Worm (Caenorhabditis elegans) whole organism, midembryonic: ENCODE measurements around the gene pap-3.

ENCODE experiments used
- T22C8.4 ChIP-seq: fragments of 200-800 bp; sonication (Bioruptor generic); IDR thresholded peaks from 2 replicates; pipeline ENCODE4 v1.3.6; 2022; ENCODE audit warnings: missing genetic modification characterization, missing compliant biosample characterization
- cog-1 ChIP-seq: sonication (generic microtip); optimal IDR thresholded peaks from 2 replicates; lab custom pipeline; 2016; ENCODE audit warnings: missing genetic modification characterization, missing compliant biosample characterization
- flt-1 ChIP-seq: fragments of 200-800 bp; sonication (Bioruptor generic); IDR thresholded peaks from 2 replicates; pipeline ENCODE4 v1.3.6; 2022; ENCODE audit warnings: missing genetic modification characterization, missing compliant biosample characterization
- klf-2 ChIP-seq: fragments of 200-800 bp; sonication (Bioruptor generic); conservative IDR thresholded peaks from 2 replicates; pipeline ENCODE4 v1.3.6; 2022; ENCODE audit warnings: missing genetic modification reagents, missing genetic modification characterization, missing compliant biosample characterization
- med-1 ChIP-seq: sonication (generic microtip); optimal IDR thresholded peaks from 2 replicates; lab custom pipeline; 2017; ENCODE audit warnings: missing genetic modification characterization, mild to moderate bottlenecking, missing compliant biosample characterization, antibody characterized with exemption, missing genetic modification reagents; ENCODE audit not compliant: insufficient read depth
- ref-1 ChIP-seq: fragments of 200-800 bp; sonication (Bioruptor generic); conservative IDR thresholded peaks from 2 replicates; pipeline ENCODE4 v1.3.6; 2022; ENCODE audit warnings: missing genetic modification reagents, missing genetic modification characterization, missing compliant biosample characterization
- tab-1 ChIP-seq: fragments of 200-800 bp; sonication (Bioruptor generic); IDR thresholded peaks from 2 replicates; pipeline ENCODE4 v1.3.6; 2022; ENCODE audit warnings: missing genetic modification characterization, missing compliant biosample characterization
- ztf-23 ChIP-seq: fragments of 200-800 bp; sonication (Bioruptor generic); IDR thresholded peaks from 2 replicates; pipeline ENCODE4 v1.3.6; 2022; ENCODE audit warnings: missing genetic modification reagents, missing genetic modification characterization, missing compliant biosample characterization
- ztf-29 ChIP-seq: fragments of 200-800 bp; sonication (Bioruptor generic); IDR thresholded peaks from 2 replicates; pipeline ENCODE4 v1.3.6; 2022; ENCODE audit warnings: missing genetic modification reagents, missing genetic modification characterization, missing compliant biosample characterization

Gene pap-3

ce11 chrII:11845954-11846353 lies 29.6 kb upstream of the pap-3 start:
- no peak for TF ChIP-seq ref-1 (GFP tag; lab: Robert Waterston, UW)
- TF ChIP-seq flt-1, result no peak
- no peak for TF ChIP-seq ztf-29 (GFP tag; lab: Robert Waterston, UW)
- TF ChIP-seq ztf-23 (GFP tag; lab: Robert Waterston, UW), result no peak
- TF ChIP-seq cog-1, result no peak
- TF ChIP-seq med-1 (GFP tag; lab: Kevin White, UChicago), result no peak

- TF ChIP-seq ref-1 (GFP tag; lab: Robert Waterston, UW), result no peak
- TF ChIP-seq T22C8.4, result no peak
- no peak for TF ChIP-seq klf-2 (GFP tag; lab: Robert Waterston, UW)
- no peak for TF ChIP-seq tab-1 (GFP tag; lab: Robert Waterston, UW)
- TF ChIP-seq med-1 (GFP tag; lab: Kevin White, UChicago), result no peak
- TF ChIP-seq flt-1, result no peak
- TF ChIP-seq cog-1, result no peak
- TF ChIP-seq ztf-29 (GFP tag; lab: Robert Waterston, UW), result no peak
- TF ChIP-seq ztf-23 (GFP tag; lab: Robert Waterston, UW), result no peak
These were observed 28.6 kb upstream of the pap-3 start for ce11 chrII:11844984-11845383.

- TF ChIP-seq ref-1 (GFP tag; lab: Robert Waterston, UW) (no peak), ztf-29 (GFP tag; lab: Robert Waterston, UW) (no peak), med-1 (GFP tag; lab: Kevin White, UChicago) (no peak), T22C8.4 (no peak), flt-1 (no peak), klf-2 (GFP tag; lab: Robert Waterston, UW) (no peak), cog-1 (no peak), tab-1 (GFP tag; lab: Robert Waterston, UW) (no peak), ztf-23 (GFP tag; lab: Robert Waterston, UW) (no peak)
These were observed 27.7 kb upstream of the pap-3 start for ce11 chrII:11844072-11844471.

DNA sequence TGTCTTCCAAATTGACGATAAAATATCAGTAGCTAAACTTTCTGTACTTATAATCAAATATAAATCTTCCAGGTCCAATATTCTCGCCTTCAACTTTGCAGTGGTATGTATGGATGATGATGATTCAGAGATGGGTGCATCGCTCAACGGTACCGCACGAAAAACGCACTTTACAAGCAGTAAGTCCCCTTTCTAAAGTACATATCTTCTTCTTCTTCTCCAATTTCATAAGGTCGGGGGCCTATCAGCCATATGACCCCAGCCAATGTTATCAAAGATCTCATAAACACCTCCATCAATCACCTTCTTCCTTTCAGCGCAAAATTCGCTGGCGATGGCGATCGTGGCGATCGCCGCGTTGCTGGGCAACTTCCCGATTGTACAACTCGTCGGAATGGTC lies 27.1 kb upstream of the pap-3 start:
- TF ChIP-seq cog-1 (no peak), tab-1 (GFP tag; lab: Robert Waterston, UW) (no peak), ztf-23 (GFP tag; lab: Robert Waterston, UW) (no peak), ref-1 (GFP tag; lab: Robert Waterston, UW) (no peak), ztf-29 (GFP tag; lab: Robert Waterston, UW) (no peak)

DNA sequence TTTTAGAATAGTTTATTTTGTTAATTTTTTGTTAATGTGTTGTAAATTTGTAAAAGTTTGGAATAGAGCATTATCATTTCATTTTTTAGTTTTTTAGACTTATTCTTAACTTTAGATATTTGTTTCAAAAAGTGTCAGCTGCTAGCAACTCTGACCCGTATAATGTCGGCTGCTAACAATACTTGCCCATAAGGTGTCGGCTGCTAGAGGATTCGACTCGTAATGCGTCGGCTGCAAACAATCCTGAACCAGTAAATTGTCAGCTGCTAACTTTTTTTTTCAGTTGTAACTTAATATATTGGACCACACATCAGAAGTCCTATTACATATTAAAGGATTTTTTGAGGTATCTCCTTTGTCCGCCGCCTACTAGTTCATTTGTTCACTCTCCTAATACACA lies 26.4 kb upstream of the pap-3 start:
- TF ChIP-seq ref-1 (GFP tag; lab: Robert Waterston, UW) (no peak), klf-2 (GFP tag; lab: Robert Waterston, UW) (no peak), flt-1 (no peak), tab-1 (GFP tag; lab: Robert Waterston, UW) (no peak), ztf-29 (GFP tag; lab: Robert Waterston, UW) (no peak), cog-1 (no peak), ztf-23 (GFP tag; lab: Robert Waterston, UW) (no peak), med-1 (GFP tag; lab: Kevin White, UChicago) (no peak), T22C8.4 (no peak)

DNA sequence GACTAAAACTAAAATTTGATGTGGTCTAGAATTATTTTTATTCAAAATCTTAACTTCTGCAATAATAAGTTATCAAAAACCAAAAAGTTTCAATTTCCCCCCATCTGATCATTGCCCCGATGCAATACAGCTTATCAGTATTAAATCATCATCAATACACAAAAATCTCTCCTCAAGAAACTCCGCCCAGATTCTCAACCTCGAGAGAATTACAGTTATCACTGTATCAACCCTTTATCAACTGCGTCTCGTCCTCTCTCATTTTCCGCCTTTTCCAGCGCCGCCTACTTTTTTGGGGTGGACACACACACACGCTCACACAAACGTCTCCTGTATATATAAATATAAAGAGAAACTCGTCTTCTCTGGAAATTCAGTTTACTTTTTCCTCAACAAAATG lies 25.9 kb upstream of the pap-3 start, which contains the start of gene T27D12.1:
TSS of gene T27D12.1 (plus strand) at position 301 of the 400 bp plus-strand sequence.
- TF ChIP-seq klf-2 (GFP tag; lab: Robert Waterston, UW), result no peak
- TF ChIP-seq cog-1, result no peak
- no peak for TF ChIP-seq ztf-29 (GFP tag; lab: Robert Waterston, UW)
- no peak for TF ChIP-seq med-1 (GFP tag; lab: Kevin White, UChicago)
- no peak for TF ChIP-seq T22C8.4
- TF ChIP-seq flt-1, result no peak
- no peak for TF ChIP-seq ref-1 (GFP tag; lab: Robert Waterston, UW)
- TF ChIP-seq ztf-23 (GFP tag; lab: Robert Waterston, UW), result no peak
- TF ChIP-seq tab-1 (GFP tag; lab: Robert Waterston, UW), result no peak

ce11 chrII:11841653-11842052 lies 25.3 kb upstream of the pap-3 start:
- TF ChIP-seq T22C8.4 (no peak), ztf-23 (GFP tag; lab: Robert Waterston, UW) (no peak), cog-1 (no peak), klf-2 (GFP tag; lab: Robert Waterston, UW) (no peak), med-1 (GFP tag; lab: Kevin White, UChicago) (no peak), flt-1 (no peak), ztf-29 (GFP tag; lab: Robert Waterston, UW) (no peak), tab-1 (GFP tag; lab: Robert Waterston, UW) (no peak), ref-1 (GFP tag; lab: Robert Waterston, UW) (no peak)

ce11 chrII:11839116-11839515 lies 22.7 kb upstream of the pap-3 start:
- no peak for TF ChIP-seq ref-1 (GFP tag; lab: Robert Waterston, UW)
- TF ChIP-seq med-1 (GFP tag; lab: Kevin White, UChicago), result no peak
- no peak for TF ChIP-seq flt-1
- no peak for TF ChIP-seq tab-1 (GFP tag; lab: Robert Waterston, UW)
- no peak for TF ChIP-seq T22C8.4
- no peak for TF ChIP-seq ztf-23 (GFP tag; lab: Robert Waterston, UW)
- TF ChIP-seq klf-2 (GFP tag; lab: Robert Waterston, UW), result no peak
- no peak for TF ChIP-seq ztf-29 (GFP tag; lab: Robert Waterston, UW)

- TF ChIP-seq T22C8.4 (no peak), tab-1 (GFP tag; lab: Robert Waterston, UW) (no peak), ztf-23 (GFP tag; lab: Robert Waterston, UW) (no peak), med-1 (GFP tag; lab: Kevin White, UChicago) (no peak), klf-2 (GFP tag; lab: Robert Waterston, UW) (no peak)
These were observed 22.0 kb upstream of the pap-3 start for ce11 chrII:11838353-11838752.

DNA sequence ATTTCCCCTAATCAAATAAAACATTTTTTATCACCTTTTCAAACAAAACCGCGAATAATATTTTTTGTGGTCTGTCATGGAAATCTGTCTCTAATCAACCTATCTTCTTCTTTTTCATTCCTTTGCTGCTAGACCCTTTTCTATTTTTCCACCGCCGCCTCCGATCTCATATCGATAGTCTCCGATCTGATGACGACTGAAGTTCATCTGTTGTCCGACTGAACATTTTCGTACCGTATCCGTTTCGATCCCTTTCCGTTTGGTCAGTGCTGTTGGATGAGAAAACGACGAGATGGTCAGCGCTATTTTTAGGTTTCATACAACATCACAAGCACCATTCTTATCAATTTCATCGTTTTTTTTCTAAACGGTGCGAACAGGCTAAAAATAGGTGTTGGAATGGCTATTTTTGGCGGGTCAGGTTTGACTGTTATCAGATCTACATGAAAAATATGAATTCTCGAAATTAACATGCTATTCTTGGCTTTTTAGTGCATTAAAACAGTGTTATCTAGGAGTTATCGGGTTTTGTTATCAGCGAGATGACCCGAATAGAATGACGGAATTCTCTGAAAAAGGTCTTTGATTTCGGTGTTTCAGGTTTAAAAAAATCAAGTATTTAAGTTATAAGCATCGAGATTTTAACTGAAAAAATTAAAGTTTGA lies 20.3 kb upstream of the pap-3 start:
- no peak for TF ChIP-seq klf-2 (GFP tag; lab: Robert Waterston, UW)
- TF ChIP-seq T22C8.4, result no peak
- TF ChIP-seq med-1 (GFP tag; lab: Kevin White, UChicago), result no peak
- TF ChIP-seq ztf-29 (GFP tag; lab: Robert Waterston, UW), result no peak
- TF ChIP-seq ref-1 (GFP tag; lab: Robert Waterston, UW), result no peak
- no peak for TF ChIP-seq ztf-23 (GFP tag; lab: Robert Waterston, UW)
- TF ChIP-seq tab-1 (GFP tag; lab: Robert Waterston, UW), result no peak
- TF ChIP-seq cog-1, result no peak
- TF ChIP-seq flt-1, result no peak
